Worm (Caenorhabditis elegans) whole organism, L4 larva: ENCODE results near the gene F14H12.7.

Source experiments
- F37D6.2 ChIP-seq: sonication (generic microtip); optimal IDR thresholded peaks from 2 replicates; lab custom pipeline; 2016; ENCODE audit warnings: mild to moderate bottlenecking, missing genetic modification characterization, missing compliant biosample characterization
- F49E8.2 ChIP-seq: sonication (generic microtip); optimal IDR thresholded peaks from 2 replicates; lab custom pipeline; 2016; ENCODE audit warnings: missing compliant biosample characterization, mild to moderate bottlenecking, missing genetic modification characterization, borderline replicate concordance
- R02D3.7 ChIP-seq: fragments of 150-350 bp; sonication (generic microtip); optimal IDR thresholded peaks from 3 replicates; lab custom pipeline; 2014; ENCODE audit warnings: missing biosample characterization, missing genetic modification characterization
- Y48G9A.11 ChIP-seq: fragments of 200-800 bp; sonication (Bioruptor generic); IDR thresholded peaks from 2 replicates; pipeline ENCODE4 v1.3.6; 2022; ENCODE audit warnings: missing genetic modification reagents, missing genetic modification characterization, missing compliant biosample characterization
- Y5F2A.4 ChIP-seq: fragments of 200-800 bp; sonication (Bioruptor generic); optimal IDR thresholded peaks from 2 replicates; lab custom pipeline; 2018; ENCODE audit warnings: mild to moderate bottlenecking, missing genetic modification characterization, missing compliant biosample characterization
- ZK337.2 ChIP-seq: fragments of 200-800 bp; sonication (Bioruptor generic); IDR thresholded peaks from 2 replicates; pipeline ENCODE4 v1.3.6; 2022; ENCODE audit warnings: missing genetic modification reagents, missing genetic modification characterization, missing compliant biosample characterization
- aha-1 ChIP-seq: fragments of 150-350 bp; peaks from one replicate; lab custom pipeline; 2014; ENCODE audit warnings: missing biosample characterization, missing genetic modification characterization
- attf-4 ChIP-seq: sonication (generic microtip); optimal IDR thresholded peaks from 3 replicates; lab custom pipeline; 2017; ENCODE audit warnings: missing biosample characterization, missing genetic modification characterization
- ceh-20 ChIP-seq: fragments of 200-800 bp; sonication (Bioruptor generic); IDR thresholded peaks from 2 replicates; pipeline ENCODE4 v1.3.6; 2022; ENCODE audit warnings: missing genetic modification reagents, missing genetic modification characterization, missing compliant biosample characterization
- ceh-32 ChIP-seq: sonication (generic microtip); optimal IDR thresholded peaks from 2 replicates; lab custom pipeline; 2016; ENCODE audit warnings: mild to moderate bottlenecking, missing genetic modification characterization, missing compliant biosample characterization; ENCODE audit not compliant: poor library complexity
- ceh-44 ChIP-seq: fragments of 200-800 bp; sonication (Bioruptor generic); IDR thresholded peaks from 2 replicates; pipeline ENCODE4 v1.3.6; 2022; ENCODE audit warnings: missing genetic modification reagents, missing genetic modification characterization, missing compliant biosample characterization
- ceh-62 ChIP-seq: sonication (generic microtip); optimal IDR thresholded peaks from 2 replicates; lab custom pipeline; 2017; ENCODE audit warnings: missing biosample characterization, missing genetic modification characterization
- cey-2 ChIP-seq: sonication (generic microtip); optimal IDR thresholded peaks from 3 replicates; lab custom pipeline; 2017; ENCODE audit warnings: missing genetic modification characterization, mild to moderate bottlenecking, missing compliant biosample characterization, antibody characterized with exemption, borderline replicate concordance; ENCODE audit not compliant: insufficient read depth
- daf-19 ChIP-seq: fragments of 200-800 bp; sonication (Bioruptor generic); conservative IDR thresholded peaks from 2 replicates; pipeline ENCODE4 v1.3.6; 2022; ENCODE audit warnings: missing genetic modification characterization, missing compliant biosample characterization
- dmd-6 ChIP-seq: fragments of 200-800 bp; sonication (Bioruptor generic); IDR thresholded peaks from 2 replicates; pipeline ENCODE4 v1.3.6; 2022; ENCODE audit warnings: missing genetic modification reagents, missing genetic modification characterization, missing compliant biosample characterization
- dpl-1 ChIP-seq: fragments of 150-350 bp; optimal IDR thresholded peaks from 2 replicates; lab custom pipeline; 2014; ENCODE audit warnings: missing biosample characterization, missing genetic modification reagents, missing genetic modification characterization
- duxl-1 ChIP-seq: sonication (generic microtip); optimal IDR thresholded peaks from 2 replicates; lab custom pipeline; 2016; ENCODE audit warnings: mild to moderate bottlenecking, missing genetic modification characterization, moderate library complexity, missing compliant biosample characterization; ENCODE audit not compliant: poor library complexity
- egl-43 ChIP-seq: fragments of 200-800 bp; sonication (Bioruptor generic); IDR thresholded peaks from 2 replicates; pipeline ENCODE4 v1.3.6; 2022; ENCODE audit warnings: missing genetic modification reagents, missing genetic modification characterization, missing compliant biosample characterization
- fkh-10 ChIP-seq: fragments of 150-350 bp; optimal IDR thresholded peaks from 2 replicates; lab custom pipeline; 2014; ENCODE audit warnings: missing biosample characterization, missing genetic modification reagents, missing genetic modification characterization
- hif-1 ChIP-seq, 2 experiments: sonication (generic microtip); optimal IDR thresholded peaks; 2 replicates each; lab custom pipeline; 2016 to 2017; ENCODE audit warnings: missing compliant biosample characterization in 2 of 2, missing genetic modification characterization in 2 of 2, missing genetic modification reagents in 2 of 2, missing genotype in 2 of 2, mild to moderate bottlenecking in 1 of 2
- hmg-1.1 ChIP-seq: fragments of 200-800 bp; sonication (Bioruptor generic); IDR thresholded peaks from 2 replicates; pipeline ENCODE4 v1.3.6; 2022; ENCODE audit warnings: missing genetic modification reagents, missing genetic modification characterization, missing compliant biosample characterization
- jun-1 ChIP-seq: fragments of 150-350 bp; optimal IDR thresholded peaks from 2 replicates; lab custom pipeline; 2014; ENCODE audit warnings: missing biosample characterization, missing genetic modification reagents, missing genetic modification characterization
- lim-7 ChIP-seq: fragments of 200-800 bp; sonication (Bioruptor generic); IDR thresholded peaks from 2 replicates; pipeline ENCODE4 v1.3.6; 2022; ENCODE audit warnings: missing genetic modification characterization, missing compliant biosample characterization
- lin-1 ChIP-seq: fragments of 200-800 bp; sonication (Bioruptor generic); IDR thresholded peaks from 2 replicates; pipeline ENCODE4 v1.3.6; 2022; ENCODE audit warnings: missing genetic modification reagents, missing genetic modification characterization, missing compliant biosample characterization
- lin-15B ChIP-seq: fragments of 150-350 bp; sonication (generic microtip); optimal IDR thresholded peaks from 3 replicates; lab custom pipeline; 2014; ENCODE audit warnings: missing biosample characterization, missing genetic modification characterization
- lin-38 ChIP-seq: fragments of 200-800 bp; sonication (Bioruptor generic); IDR thresholded peaks from 2 replicates; pipeline ENCODE4 v1.3.6; 2022; ENCODE audit warnings: missing genetic modification reagents, missing genetic modification characterization, missing compliant biosample characterization
- lir-3 ChIP-seq: sonication (generic microtip); optimal IDR thresholded peaks from 2 replicates; lab custom pipeline; 2016; ENCODE audit warnings: mild to moderate bottlenecking, missing genetic modification characterization, missing compliant biosample characterization
- mdl-1 ChIP-seq, 2 experiments: fragments of 150-350 bp in 1 of 2; sonication (generic microtip) in 1 of 2; optimal IDR thresholded peaks; 2 replicates each; lab custom pipeline; 2014 to 2017; ENCODE audit warnings: missing biosample characterization in 2 of 2, missing genetic modification characterization in 2 of 2
- mdt-29 ChIP-seq: fragments of 200-800 bp; sonication (Bioruptor generic); IDR thresholded peaks from 2 replicates; pipeline ENCODE4 v1.3.6; 2022; ENCODE audit warnings: missing genetic modification reagents, missing genetic modification characterization, missing compliant biosample characterization
- mxl-3 ChIP-seq: fragments of 200-800 bp; sonication (Bioruptor generic); optimal IDR thresholded peaks from 2 replicates; lab custom pipeline; 2018; ENCODE audit warnings: mild to moderate bottlenecking, missing genetic modification characterization, missing compliant biosample characterization
- nhr-10 ChIP-seq: fragments of 150-350 bp; optimal IDR thresholded peaks from 2 replicates; lab custom pipeline; 2014; ENCODE audit warnings: missing biosample characterization, missing genetic modification characterization
- nhr-11 ChIP-seq: fragments of 150-350 bp; optimal IDR thresholded peaks from 2 replicates; lab custom pipeline; 2014; ENCODE audit warnings: missing biosample characterization, missing genetic modification characterization
- nhr-111 ChIP-seq: fragments of 200-800 bp; sonication (Bioruptor generic); optimal IDR thresholded peaks from 2 replicates; lab custom pipeline; 2018; ENCODE audit warnings: mild to moderate bottlenecking, missing genetic modification characterization, missing compliant biosample characterization
- nhr-25 ChIP-seq: sonication (generic microtip); optimal IDR thresholded peaks from 2 replicates; lab custom pipeline; 2017; ENCODE audit warnings: missing genetic modification characterization, mild to moderate bottlenecking, missing compliant biosample characterization, antibody characterized with exemption, moderate library complexity, borderline replicate concordance; ENCODE audit not compliant: insufficient read depth
- nhr-42 ChIP-seq: fragments of 200-800 bp; sonication (Bioruptor generic); IDR thresholded peaks from 2 replicates; pipeline ENCODE4 v1.3.6; 2022; ENCODE audit warnings: missing genetic modification characterization, missing compliant biosample characterization
- nhr-6 ChIP-seq: fragments of 150-350 bp; optimal IDR thresholded peaks from 2 replicates; lab custom pipeline; 2014; ENCODE audit warnings: missing biosample characterization, missing genetic modification characterization
- set-16 ChIP-seq: fragments of 200-800 bp; sonication (Bioruptor generic); IDR thresholded peaks from 2 replicates; pipeline ENCODE4 v1.3.6; 2022; ENCODE audit warnings: missing genetic modification reagents, missing genetic modification characterization, missing compliant biosample characterization
- spr-1 ChIP-seq: sonication (generic microtip); optimal IDR thresholded peaks from 2 replicates; lab custom pipeline; 2016; ENCODE audit warnings: mild to moderate bottlenecking, missing genetic modification characterization, missing compliant biosample characterization
- vab-7 ChIP-seq: fragments of 200-800 bp; sonication (Bioruptor generic); IDR thresholded peaks from 2 replicates; pipeline ENCODE4 v1.3.6; 2022; ENCODE audit warnings: missing genetic modification reagents, missing genetic modification characterization, missing compliant biosample characterization
- zag-1 ChIP-seq: fragments of 150-350 bp; optimal IDR thresholded peaks from 2 replicates; lab custom pipeline; 2014; ENCODE audit warnings: missing biosample characterization, missing genetic modification characterization
- zfp-3 ChIP-seq: fragments of 200-800 bp; sonication (Bioruptor generic); conservative IDR thresholded peaks from 2 replicates; pipeline ENCODE4 v1.3.6; 2022; ENCODE audit warnings: missing genetic modification reagents, missing genetic modification characterization, missing compliant biosample characterization
- ztf-11 ChIP-seq: fragments of 150-350 bp; optimal IDR thresholded peaks from 2 replicates; lab custom pipeline; 2014; ENCODE audit warnings: missing biosample characterization, missing genetic modification characterization

Gene F14H12.7

DNA sequence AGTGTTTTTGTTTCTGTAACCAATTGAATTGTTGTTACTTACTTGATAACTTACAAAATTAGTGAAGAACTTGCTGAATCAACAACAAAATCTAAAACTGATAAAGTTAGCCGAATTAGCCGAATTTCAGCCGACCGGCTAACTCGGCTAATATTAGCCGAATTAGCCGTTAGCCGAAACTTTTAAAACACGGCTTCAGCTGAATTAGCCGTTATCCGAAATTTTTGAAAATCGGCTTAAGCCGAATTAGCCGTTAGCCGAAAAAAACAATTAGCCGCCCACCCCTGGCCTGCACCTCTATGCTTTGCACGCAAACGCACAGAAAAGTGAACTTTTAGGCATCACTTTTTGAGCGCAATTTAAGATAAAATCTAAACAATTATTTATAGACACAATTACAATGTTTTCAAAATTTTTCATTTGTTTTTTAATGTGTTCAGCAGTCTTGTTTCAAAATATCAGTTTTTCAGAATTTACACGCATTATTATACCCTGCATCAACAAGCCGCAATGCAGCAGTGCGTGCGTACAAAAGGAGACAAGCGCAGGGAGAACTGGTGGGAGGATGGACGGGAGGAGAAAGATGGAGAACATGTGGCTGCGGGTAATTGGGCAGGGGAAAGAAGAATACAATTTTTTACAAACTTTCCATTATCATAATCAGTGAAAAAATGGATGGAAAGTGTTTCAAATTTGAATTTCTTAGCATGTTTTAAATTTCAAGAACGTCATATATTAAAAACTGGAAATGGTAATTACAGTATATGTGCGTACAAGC lies 32.8 kb upstream of the F14H12.7 start (continued):
- TF ChIP-seq lir-3, result peak; percentile 21
- no peak for TF ChIP-seq F49E8.2 (tag; lab: Kevin White, UChicago)
- no peak for TF ChIP-seq ZK337.2 (GFP tag; lab: Robert Waterston, UW)
- TF ChIP-seq fkh-10 (GFP tag; lab: Kevin White, UChicago), result peak; percentile 38

DNA sequence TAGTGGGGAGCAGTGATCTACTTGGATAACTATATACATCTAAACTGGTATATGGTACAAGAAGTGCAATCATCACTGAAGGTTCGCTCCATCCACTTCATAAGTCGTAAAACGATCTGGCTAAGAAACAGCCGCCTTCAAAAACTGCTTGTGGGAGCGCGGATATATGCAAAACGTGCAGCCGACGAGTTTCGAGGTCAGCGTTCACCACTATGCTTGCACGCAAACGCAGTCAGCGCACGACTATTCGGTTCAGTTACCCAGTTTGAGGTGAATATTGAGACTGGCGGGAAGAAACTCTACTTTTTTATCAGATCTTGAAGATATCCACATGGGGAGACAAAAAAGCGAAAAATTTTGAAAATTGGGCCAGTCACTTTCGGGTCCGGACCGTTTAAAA lies 32.1 kb upstream of the F14H12.7 start:
- TF ChIP-seq Y48G9A.11 (GFP tag; lab: Robert Waterston, UW), result 0 out of 2 replicates have a peak, but pooled peaks have one; percentile 21

DNA sequence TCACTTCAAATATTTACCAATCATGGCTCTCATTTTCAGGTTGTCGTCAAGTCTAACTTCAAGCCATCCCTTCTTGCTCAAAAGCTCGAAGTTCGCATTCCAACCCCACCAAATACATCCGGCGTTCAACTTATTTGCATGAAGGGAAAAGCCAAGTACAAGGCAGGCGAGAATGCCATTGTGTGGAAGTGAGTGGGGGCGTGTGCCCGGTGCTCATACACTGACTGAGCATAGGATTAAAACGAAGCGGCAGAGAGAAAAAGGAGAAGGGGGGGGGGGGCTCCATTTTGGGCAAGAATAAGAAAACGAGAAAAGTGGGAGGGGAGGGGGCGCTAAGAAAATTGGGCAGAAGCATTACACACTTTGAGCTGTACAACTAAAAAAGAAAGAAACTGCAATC lies 29.3 kb upstream of the F14H12.7 start:
- TF ChIP-seq aha-1 (tag; lab: Kevin White, UChicago) (peak; percentile 81), hmg-1.1 (0 out of 2 replicates have a peak, but pooled peaks have one; percentile 19), lin-15B (tag; lab: Kevin White, UChicago) (no peak)

DNA sequence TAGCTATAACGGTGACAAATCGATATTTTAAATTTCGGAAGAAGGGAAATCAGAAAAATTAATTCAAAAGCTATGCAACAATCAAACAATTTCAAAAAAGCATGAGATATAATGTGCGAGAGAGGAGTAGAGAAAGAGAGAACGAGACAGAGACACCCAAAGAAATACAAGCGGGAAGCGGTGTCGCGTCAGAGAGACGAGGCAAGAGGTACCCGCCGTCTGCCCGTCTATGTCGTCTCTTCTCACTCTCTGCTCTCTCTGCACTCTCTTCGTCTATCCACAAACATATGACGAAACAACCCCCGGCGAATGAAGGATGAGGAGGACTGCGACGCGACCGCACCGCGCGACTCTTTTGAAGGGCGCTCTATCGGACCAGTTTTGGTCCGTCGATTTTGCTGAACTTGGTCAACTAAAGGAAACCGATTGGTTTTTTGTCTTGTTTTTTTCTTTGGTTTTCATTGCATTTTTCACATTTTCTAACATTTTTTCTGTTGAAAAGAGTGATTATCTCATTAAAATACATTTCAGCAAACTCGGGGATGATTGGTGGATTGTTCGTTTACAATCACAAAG lies 26.5 kb upstream of the F14H12.7 start, which contains the start of gene dpy-23:
TSS of gene dpy-23 (plus strand) at position 526 of the 576 bp plus-strand sequence.
- TF ChIP-seq ceh-62 (tag; lab: Kevin White, UChicago) (no peak), vab-7 (GFP tag; lab: Robert Waterston, UW) (peak; percentile 53; the same call in 1 of the 2 replicates), lim-7 (GFP tag; lab: Robert Waterston, UW) (peak; percentile 63), nhr-10 (tag; lab: Kevin White, UChicago) (peak; percentile 85), lir-3 (no peak), egl-43 (GFP tag; lab: Robert Waterston, UW) (peak; percentile 89), ztf-11 (tag; lab: Kevin White, UChicago) (no peak), mdl-1 (tag; optimal IDR thresholded peaks at IDR 0.05; lab: Kevin White, UChicago) (peak; percentile 78 to 90), duxl-1 (peak; percentile 58), daf-19 (GFP tag; lab: Robert Waterston, UW) (no peak), zag-1 (tag; lab: Kevin White, UChicago) (peak; percentile 77), R02D3.7 (tag; lab: Kevin White, UChicago) (no peak), spr-1 (tag; lab: Kevin White, UChicago) (peak; percentile 54), set-16 (GFP tag; lab: Robert Waterston, UW) (peak; percentile 89), attf-4 (tag; lab: Kevin White, UChicago) (no peak), mxl-3 (GFP tag; lab: Kevin White, UChicago) (peak; percentile 82), F37D6.2 (tag; lab: Kevin White, UChicago) (peak; percentile 84), ceh-20 (GFP tag; lab: Robert Waterston, UW) (peak; percentile 90), zfp-3 (GFP tag; lab: Robert Waterston, UW) (peak; percentile 67; the same call in 1 of the 2 replicates), ceh-32 (tag; lab: Kevin White, UChicago) (no peak), dmd-6 (GFP tag; lab: Robert Waterston, UW) (peak; percentile 90), dpl-1 (GFP tag; lab: Kevin White, UChicago) (peak; percentile 61), nhr-111 (no peak), mdt-29 (GFP tag; lab: Robert Waterston, UW) (0 out of 2 replicates have a peak, but pooled peaks have one; percentile 41), ceh-44 (GFP tag; lab: Robert Waterston, UW) (no peak), nhr-6 (peak; percentile 95), nhr-25 (tag; lab: Kevin White, UChicago) (peak; percentile 90), cey-2 (tag; lab: Kevin White, UChicago) (no peak), jun-1 (tag; lab: Kevin White, UChicago) (peak; percentile 82), fkh-10 (GFP tag; lab: Kevin White, UChicago) (peak; percentile 70), aha-1 (tag; lab: Kevin White, UChicago) (peak; percentile 99), lin-1 (GFP tag; lab: Robert Waterston, UW) (0 out of 2 replicates have a peak, but pooled peaks have one; percentile 49), nhr-11 (peak; percentile 92), nhr-42 (GFP tag; lab: Robert Waterston, UW) (peak; percentile 77; the same call in 1 of the 2 replicates), Y5F2A.4 (no peak), lin-38 (GFP tag; lab: Robert Waterston, UW) (peak; percentile 60), hif-1 (tag; optimal IDR thresholded peaks at IDR 0.05; lab: Kevin White, UChicago) (peak in 1 of 2 experiments; percentile 80)
